Worm (Caenorhabditis elegans): Measurements from ENCODE around the gene ZC196.8.

DNA sequence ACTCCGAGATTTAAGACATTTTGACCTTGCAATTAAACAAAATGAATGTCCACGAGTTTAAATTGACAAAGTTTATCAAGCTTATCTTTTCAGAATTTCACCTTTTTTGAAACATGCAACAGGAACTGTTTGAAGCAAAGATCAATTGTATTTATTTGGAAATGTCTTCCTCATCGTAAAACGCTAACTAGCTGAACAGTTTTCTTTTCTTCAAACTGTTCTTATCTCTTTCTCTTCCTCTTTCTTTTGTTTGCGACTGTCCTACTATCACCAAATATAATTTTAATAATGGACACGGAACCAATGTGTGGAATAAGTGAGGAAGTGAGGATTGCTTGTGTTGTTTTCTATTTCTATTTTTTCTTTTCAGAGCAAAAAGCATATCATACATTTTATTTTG lies 10.9 kb upstream of the ZC196.8 start, which contains the start of gene ZC196.4:
- TF ChIP-seq hlh-30 (tag; optimal IDR thresholded peaks at IDR 0.05; ENCODE audit: insufficient read depth) (no peak), lin-11 (tag; optimal IDR thresholded peaks at IDR 0.05) (no peak), tbx-2 (tag; optimal IDR thresholded peaks at IDR 0.05) (no peak), ceh-6 (GFP tag; optimal IDR thresholded peaks at IDR 0.05) (no peak)

Measured in whole organism, late embryonic.